Fruit fly (Drosophila melanogaster): ENCODE measurements around the gene CG14841.

The CG14841 gene

DNA sequence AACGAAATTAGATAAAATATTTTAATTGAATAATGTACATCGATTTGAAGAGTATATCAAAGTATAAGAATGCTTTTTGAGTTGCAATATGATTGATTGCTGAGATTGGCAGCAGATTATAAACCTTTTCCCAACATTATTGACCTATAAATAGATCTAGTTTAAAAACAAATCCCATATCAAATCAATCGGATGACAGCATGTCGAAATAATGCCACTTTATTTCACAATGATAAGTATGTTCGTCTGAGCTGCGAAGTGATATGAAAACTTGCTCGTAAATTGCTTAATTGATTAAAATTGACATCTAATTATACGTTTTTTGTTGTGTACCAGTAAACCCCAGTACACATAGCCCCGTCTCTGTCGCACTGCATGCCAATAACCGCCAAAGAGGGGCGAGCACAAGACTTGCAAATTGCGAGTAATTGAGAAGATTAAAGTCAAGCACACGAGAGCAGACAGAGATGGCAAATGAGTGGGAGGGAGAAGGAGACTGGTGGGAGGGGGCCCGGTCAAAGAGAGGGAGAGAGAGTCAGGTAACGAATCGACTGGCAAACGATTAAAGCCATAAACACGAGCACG is 20.9 kb upstream of the CG14841 start (continued):
- no peak for TF ChIP-seq CG8290 (GFP tag; optimal IDR thresholded peaks at IDR 0.05)
- peak in 1 of 2 experiments; percentile 71 for TF ChIP-seq CG8290 (tag; optimal IDR thresholded peaks at IDR 0.05)
- TF ChIP-seq schlank (tag; optimal IDR thresholded peaks at IDR 0.05) = peak; percentile 6
- peak; percentile 43 for TF ChIP-seq jing (GFP tag; optimal IDR thresholded peaks at IDR 0.05)
- TF ChIP-seq disco-r (GFP tag; optimal IDR thresholded peaks at IDR 0.05) = no peak
- no peak for TF ChIP-seq dmrt11E (tag; optimal IDR thresholded peaks at IDR 0.05)
- no peak for TF ChIP-seq trem (tag; optimal IDR thresholded peaks at IDR 0.05)
- TF ChIP-seq cad (GFP tag; optimal IDR thresholded peaks at IDR 0.05) = peak; percentile 30
- TF ChIP-seq CG1832 (GFP tag; optimal IDR thresholded peaks at IDR 0.05) = peak; percentile 83
- peak; percentile 32 for TF ChIP-seq CG1603 (tag; optimal IDR thresholded peaks at IDR 0.05)
- no peak for TF ChIP-seq ftz-f1 (GFP tag; optimal IDR thresholded peaks at IDR 0.05)
- TF ChIP-seq CG8478 (optimal IDR thresholded peaks at IDR 0.05) = no peak
- no peak for TF ChIP-seq Ets97D (GFP tag; optimal IDR thresholded peaks at IDR 0.05)
- peak; percentile 2 for TF ChIP-seq CG3995 (GFP tag; optimal IDR thresholded peaks at IDR 0.05)
- TF ChIP-seq CG9609 (GFP tag; optimal IDR thresholded peaks at IDR 0.05) = no peak
- TF ChIP-seq D19B (GFP tag; optimal IDR thresholded peaks at IDR 0.05) = peak; percentile 48
- TF ChIP-seq tx (GFP tag; optimal IDR thresholded peaks at IDR 0.05) = no peak
- TF ChIP-seq zf30C (GFP tag; optimal IDR thresholded peaks at IDR 0.05) = no peak
- TF ChIP-seq CG17829 (tag; optimal IDR thresholded peaks at IDR 0.05) = no peak
- TF ChIP-seq dpn (GFP tag; optimal IDR thresholded peaks at IDR 0.05) = peak; percentile 25 to 63
- TF ChIP-seq CG10366 (GFP tag; IDR thresholded peaks at IDR 0.05) = no peak
- peak; percentile 10 for TF ChIP-seq Fer3 (tag; optimal IDR thresholded peaks at IDR 0.05)
- TF ChIP-seq tio (GFP tag; optimal IDR thresholded peaks at IDR 0.05) = peak; percentile 67
- no peak for TF ChIP-seq CG31441 (GFP tag; IDR thresholded peaks at IDR 0.05)
- TF ChIP-seq CG9817 (tag; optimal IDR thresholded peaks at IDR 0.05) = peak; percentile 45
- no peak for TF ChIP-seq tup (GFP tag; optimal IDR thresholded peaks at IDR 0.05)
- peak; percentile 2 for TF ChIP-seq Atf3 (GFP tag; optimal IDR thresholded peaks at IDR 0.05)
- no peak for TF ChIP-seq otp (GFP tag; IDR thresholded peaks at IDR 0.05)
- peak; percentile 18 for TF ChIP-seq CG17385 (GFP tag; optimal IDR thresholded peaks at IDR 0.05)
- TF ChIP-seq HHEX (GFP tag; optimal IDR thresholded peaks at IDR 0.05) = peak; percentile 38
- peak; percentile 52 for TF ChIP-seq CG10147 (GFP tag; optimal IDR thresholded peaks at IDR 0.05)
- peak; percentile 29 for TF ChIP-seq CG2712 (tag; optimal IDR thresholded peaks at IDR 0.05)
- TF ChIP-seq Hr51 (GFP tag; optimal IDR thresholded peaks at IDR 0.05) = peak; percentile 5 to 74
- TF ChIP-seq Sry-δ (GFP tag; optimal IDR thresholded peaks at IDR 0.05) = peak; percentile 9
- peak; percentile 40 for TF ChIP-seq dmrt99B (tag; optimal IDR thresholded peaks at IDR 0.05)
- TF ChIP-seq fd64A (GFP tag; optimal IDR thresholded peaks at IDR 0.05) = no peak
- TF ChIP-seq klu (GFP tag; IDR thresholded peaks at IDR 0.05) = no peak
- TF ChIP-seq eyg (GFP tag; optimal IDR thresholded peaks at IDR 0.05) = no peak
- peak; percentile 56 for TF ChIP-seq CG13775 (GFP tag; optimal IDR thresholded peaks at IDR 0.05)
- TF ChIP-seq Ssrp (tag; optimal IDR thresholded peaks at IDR 0.05) = peak; percentile 37
- TF ChIP-seq CG2129 (GFP tag; IDR thresholded peaks at IDR 0.05; ENCODE audit: partially characterized antibody) = no peak
- TF ChIP-seq lbe (GFP tag; optimal IDR thresholded peaks at IDR 0.05) = peak; percentile 68
- TF ChIP-seq Atf-2 (GFP tag; optimal IDR thresholded peaks at IDR 0.05) = peak; percentile 61
- TF ChIP-seq Sox100B (GFP tag; optimal IDR thresholded peaks at IDR 0.05) = peak; percentile 7
- peak in 1 of 2 experiments; percentile 37 for TF ChIP-seq chif (GFP tag; optimal IDR thresholded peaks at IDR 0.05)
- TF ChIP-seq CG7839 (tag; optimal IDR thresholded peaks at IDR 0.05) = peak; percentile 45
- TF ChIP-seq Dfd (GFP tag; optimal IDR thresholded peaks at IDR 0.05) = no peak
- peak; percentile 80 for TF ChIP-seq Med (GFP tag)
- peak; percentile 10 for TF ChIP-seq D19A (tag; optimal IDR thresholded peaks at IDR 0.05)
- peak in 1 of 2 experiments; percentile 90 for TF ChIP-seq eve (GFP tag; optimal IDR thresholded peaks at IDR 0.05)
- TF ChIP-seq CG12391 (tag; optimal IDR thresholded peaks at IDR 0.05) = peak; percentile 49

All from whole organism, embryonic.